Fruit fly (Drosophila melanogaster) Kc167 (cell line): ENCODE data around the gene CG15025.

ENCODE experiments used
- Myc ChIP-seq: fragments of >200 bp; optimal IDR thresholded peaks from 2 replicates; lab custom pipeline; 2017; ENCODE audit warnings: missing external identifiers
- Sin3A ChIP-seq: fragments of >200 bp; optimal IDR thresholded peaks from 2 replicates; lab custom pipeline; 2018; ENCODE audit warnings: missing external identifiers
- h ChIP-seq: fragments of >200 bp; optimal IDR thresholded peaks from 3 replicates; lab custom pipeline; 2018; ENCODE audit warnings: missing external identifiers
- insv ChIP-seq: fragments of >200 bp; optimal IDR thresholded peaks from 3 replicates; lab custom pipeline; 2018; ENCODE audit warnings: missing external identifiers
- psq ChIP-seq: fragments of >200 bp; optimal IDR thresholded peaks from 2 replicates; lab custom pipeline; 2017; ENCODE audit warnings: missing external identifiers
- ttk ChIP-seq: sonication (Bioruptor generic); optimal IDR thresholded peaks from 2 replicates; lab custom pipeline; 2017; ENCODE audit warnings: missing external identifiers

DNA sequence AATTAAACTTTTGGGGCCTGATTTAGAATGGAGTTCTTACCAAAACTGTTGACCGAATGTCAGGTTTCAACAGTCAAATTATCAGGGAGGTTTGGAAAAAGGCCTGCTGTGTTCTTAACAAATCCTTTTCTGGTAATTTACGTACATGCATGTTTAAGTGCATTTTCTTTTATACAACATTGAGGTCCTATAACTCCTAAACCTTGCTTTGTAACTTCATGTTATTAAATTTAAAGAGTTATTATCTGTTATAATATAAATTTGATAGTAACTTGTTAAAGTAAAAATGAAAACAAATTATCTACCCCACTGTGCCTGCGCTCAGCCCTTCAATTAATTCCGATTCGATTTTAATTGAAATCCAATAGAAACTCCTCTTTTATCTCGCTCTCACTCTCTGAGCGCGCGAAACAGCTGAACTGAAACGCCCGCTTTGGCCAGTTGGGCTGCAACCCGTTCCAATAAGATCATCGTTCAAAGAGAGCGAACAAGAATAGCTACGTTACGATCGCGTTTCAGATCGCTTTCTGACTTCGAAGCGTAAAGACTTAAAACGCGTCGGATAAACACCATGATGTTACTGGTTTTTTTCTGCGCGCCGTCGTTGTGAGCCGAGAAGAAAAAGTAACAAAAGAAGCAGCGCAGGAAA is 27.8 kb downstream of the CG15025 start, which contains the start of gene Scsalpha2:
- TF ChIP-seq psq (lab: Kevin White, UChicago) (no peak), h (no peak), Sin3A (lab: Kevin White, UChicago) (no peak), ttk (lab: Kevin White, UChicago) (no peak), Myc (no peak), insv (lab: Kevin White, UChicago) (no peak)
